Fruit fly (Drosophila melanogaster) whole organism, prepupa: ENCODE measurements around the gene Rab9E.

Experiments used
- Blimp-1 ChIP-seq: fragments of 200-800 bp; sonication (Bioruptor generic); optimal IDR thresholded peaks from 3 replicates; lab custom pipeline; 2017; ENCODE audit warnings: missing biosample characterization, missing genetic modification characterization, mild to moderate bottlenecking, moderate library complexity, missing genetic modification reagents
- CG11902 ChIP-seq: fragments of 200-800 bp; sonication (Bioruptor generic); optimal IDR thresholded peaks from 3 replicates; lab custom pipeline; 2016; ENCODE audit warnings: missing biosample characterization, missing genetic modification characterization
- CG3919 ChIP-seq: fragments of 200-800 bp; sonication (Bioruptor generic); optimal IDR thresholded peaks from 3 replicates; lab custom pipeline; 2016; ENCODE audit warnings: missing biosample characterization, missing genetic modification characterization
- CG6163 ChIP-seq: fragments of 200-800 bp; sonication (Bioruptor generic); IDR thresholded peaks from 3 replicates; pipeline ENCODE4 v1.3.6; 2022; ENCODE audit warnings: missing biosample characterization, missing genetic modification characterization
- Hr4 ChIP-seq: fragments of 200-800 bp; sonication (Bioruptor generic); optimal IDR thresholded peaks from 3 replicates; lab custom pipeline; 2016; ENCODE audit warnings: missing biosample characterization, missing genetic modification characterization
- Met ChIP-seq: fragments of 200-800 bp; sonication (Bioruptor generic); optimal IDR thresholded peaks from 3 replicates; lab custom pipeline; 2016; ENCODE audit warnings: missing biosample characterization, missing genetic modification characterization
- OdsH ChIP-seq: fragments of 200-800 bp; sonication (Bioruptor generic); optimal IDR thresholded peaks from 3 replicates; lab custom pipeline; 2016; ENCODE audit warnings: missing biosample characterization, missing genetic modification characterization
- Sox102F ChIP-seq: fragments of 200-800 bp; sonication (Bioruptor generic); optimal IDR thresholded peaks from 2 replicates; lab custom pipeline; 2016; ENCODE audit warnings: missing biosample characterization, mild to moderate bottlenecking, missing genetic modification characterization
- acj6 ChIP-seq: fragments of 200-800 bp; sonication (Bioruptor generic); optimal IDR thresholded peaks from 3 replicates; lab custom pipeline; 2016; ENCODE audit warnings: missing biosample characterization, missing genetic modification characterization
- cyc ChIP-seq: fragments of 200-800 bp; sonication (Bioruptor generic); optimal IDR thresholded peaks from 3 replicates; lab custom pipeline; 2016; ENCODE audit warnings: missing biosample characterization, missing genetic modification characterization
- dac ChIP-seq: fragments of 200-800 bp; sonication (Bioruptor generic); optimal IDR thresholded peaks from 2 replicates; lab custom pipeline; 2017; ENCODE audit warnings: missing biosample characterization, mild to moderate bottlenecking, missing genetic modification characterization
- fkh ChIP-seq: fragments of 200-800 bp; sonication (Bioruptor generic); optimal IDR thresholded peaks from 3 replicates; lab custom pipeline; 2017; ENCODE audit warnings: missing biosample characterization, mild to moderate bottlenecking, missing genetic modification characterization, moderate library complexity
- pdm3 ChIP-seq: fragments of 200-800 bp; sonication (Bioruptor generic); optimal IDR thresholded peaks from 3 replicates; lab custom pipeline; 2016; ENCODE audit warnings: missing biosample characterization, missing genetic modification characterization

- TF ChIP-seq dac (GFP tag; lab: Kevin White, UChicago) (no peak), CG3919 (GFP tag; lab: Kevin White, UChicago) (no peak), acj6 (GFP tag; lab: Kevin White, UChicago) (no peak), OdsH (GFP tag; lab: Kevin White, UChicago) (no peak), Sox102F (no peak), Met (GFP tag; lab: Kevin White, UChicago) (no peak), CG11902 (GFP tag; lab: Kevin White, UChicago) (no peak), Blimp-1 (GFP tag; lab: Kevin White, UChicago) (no peak), Hr4 (GFP tag; lab: Kevin White, UChicago) (no peak), fkh (GFP tag; lab: Kevin White, UChicago) (no peak), pdm3 (no peak), CG6163 (no peak), cyc (GFP tag; lab: Kevin White, UChicago) (no peak)
Observed at dm6 chrX:10627062-10627756, 34.4 kb downstream of the Rab9E start, which contains the start of the genes CG9806 and X11Lbeta.
